Worm (Caenorhabditis elegans) whole organism, midembryonic: ENCODE data around the gene F45E1.1.

Experiments used
- T22C8.4 ChIP-seq: fragments of 200-800 bp; sonication (Bioruptor generic); IDR thresholded peaks from 2 replicates; pipeline ENCODE4 v1.3.6; 2022; ENCODE audit warnings: missing genetic modification characterization, missing compliant biosample characterization
- cog-1 ChIP-seq: sonication (generic microtip); optimal IDR thresholded peaks from 2 replicates; lab custom pipeline; 2016; ENCODE audit warnings: missing genetic modification characterization, missing compliant biosample characterization
- flt-1 ChIP-seq: fragments of 200-800 bp; sonication (Bioruptor generic); IDR thresholded peaks from 2 replicates; pipeline ENCODE4 v1.3.6; 2022; ENCODE audit warnings: missing genetic modification characterization, missing compliant biosample characterization
- klf-2 ChIP-seq: fragments of 200-800 bp; sonication (Bioruptor generic); conservative IDR thresholded peaks from 2 replicates; pipeline ENCODE4 v1.3.6; 2022; ENCODE audit warnings: missing genetic modification reagents, missing genetic modification characterization, missing compliant biosample characterization
- med-1 ChIP-seq: sonication (generic microtip); optimal IDR thresholded peaks from 2 replicates; lab custom pipeline; 2017; ENCODE audit warnings: missing genetic modification characterization, mild to moderate bottlenecking, missing compliant biosample characterization, antibody characterized with exemption, missing genetic modification reagents; ENCODE audit not compliant: insufficient read depth
- ref-1 ChIP-seq: fragments of 200-800 bp; sonication (Bioruptor generic); conservative IDR thresholded peaks from 2 replicates; pipeline ENCODE4 v1.3.6; 2022; ENCODE audit warnings: missing genetic modification reagents, missing genetic modification characterization, missing compliant biosample characterization

ce11 chrX:7994486-7994885 is 9.0 kb upstream of the F45E1.1 start:
- TF ChIP-seq T22C8.4 (no peak), flt-1 (GFP tag; lab: Robert Waterston, UW) (no peak), cog-1 (tag; lab: Kevin White, UChicago) (no peak), klf-2 (GFP tag; lab: Robert Waterston, UW) (no peak), med-1 (GFP tag; lab: Kevin White, UChicago) (no peak), ref-1 (no peak)
